Worm (Caenorhabditis elegans): Measurements from ENCODE around the gene nhr-221.

Gene nhr-221

ce11 chrV:3578813-3579212 lies 43.7 kb upstream of the nhr-221 start, which contains the start of gene pygl-1 (continued):
- TF ChIP-seq hmg-1.2 (GFP tag; IDR thresholded peaks at IDR 0.05) (peak; percentile 70), ceh-100 (GFP tag; IDR thresholded peaks at IDR 0.05) (no peak), D2030.7 (GFP tag; IDR thresholded peaks at IDR 0.05) (peak; percentile 99), C06A6.2 (GFP tag; conservative IDR thresholded peaks at IDR 0.05) (no peak), ets-4 (GFP tag; optimal IDR thresholded peaks at IDR 0.05) (no peak), K12H6.12 (tag; optimal IDR thresholded peaks at IDR 0.05) (no peak), pha-4 (tag; optimal IDR thresholded peaks at IDR 0.05) (no peak), lin-40 (tag; optimal IDR thresholded peaks at IDR 0.05) (no peak), lin-54 (GFP tag; optimal IDR thresholded peaks at IDR 0.05) (peak; percentile 94), die-1 (tag; optimal IDR thresholded peaks at IDR 0.05) (no peak), zim-3 (tag; optimal IDR thresholded peaks at IDR 0.05) (no peak), B0019.2 (GFP tag; conservative IDR thresholded peaks at IDR 0.05) (peak; percentile 96), akir-1 (GFP tag; optimal IDR thresholded peaks at IDR 0.05) (no peak), ztf-3 (GFP tag; optimal IDR thresholded peaks at IDR 0.05) (no peak), F37B4.10 (GFP tag; IDR thresholded peaks at IDR 0.05) (no peak), ztf-18 (tag; optimal IDR thresholded peaks at IDR 0.05) (no peak), B0035.1 (tag; optimal IDR thresholded peaks at IDR 0.05) (no peak), unc-130 (GFP tag; optimal IDR thresholded peaks at IDR 0.05) (peak; percentile 95), sptf-2 (GFP tag; optimal IDR thresholded peaks at IDR 0.05) (no peak), aptf-2 (GFP tag; conservative IDR thresholded peaks at IDR 0.05) (peak; percentile 36; the same call in 1 of the 2 replicates), athp-1 (tag; optimal IDR thresholded peaks at IDR 0.05) (peak; percentile 48), lin-35 (GFP tag; optimal IDR thresholded peaks at IDR 0.05) (peak in 2 of 3 experiments; percentile 35 to 90), T26A5.8 (tag; optimal IDR thresholded peaks at IDR 0.05) (no peak), chd-7 (tag; optimal IDR thresholded peaks at IDR 0.05) (no peak), ztf-26 (tag; optimal IDR thresholded peaks at IDR 0.05) (no peak), madf-6 (GFP tag; IDR thresholded peaks at IDR 0.05) (peak; percentile 99), hmg-20 (GFP tag; IDR thresholded peaks at IDR 0.05) (no peak), dpff-1 (tag; optimal IDR thresholded peaks at IDR 0.05) (no peak), pbrm-1 (GFP tag; IDR thresholded peaks at IDR 0.05) (peak; percentile 74; the same call in 1 of the 2 replicates), unc-62 (GFP tag; optimal IDR thresholded peaks at IDR 0.05) (no peak)

ce11 chrV:3575759-3576158 lies 40.6 kb upstream of the nhr-221 start, which contains the start of gene grl-27:
Gene grl-27 (minus strand): TSS chrV:3575859.
- TF ChIP-seq T07F8.4 (tag; optimal IDR thresholded peaks at IDR 0.05) (no peak), F23B12.7 (tag; optimal IDR thresholded peaks at IDR 0.05; ENCODE audit: insufficient read depth) (no peak), T26A5.8 (tag; optimal IDR thresholded peaks at IDR 0.05) (no peak), xnd-1 (tag; optimal IDR thresholded peaks at IDR 0.05) (no peak), lag-1 (GFP tag; IDR thresholded peaks at IDR 0.05) (no peak), tbp1 (GFP tag; optimal IDR thresholded peaks at IDR 0.05) (no peak), F33H1.4 (GFP tag; IDR thresholded peaks at IDR 0.05) (no peak), ceh-91 (GFP tag; IDR thresholded peaks at IDR 0.05) (no peak), cebp-1 (GFP tag; IDR thresholded peaks at IDR 0.05) (no peak), cebp-1 (tag; optimal IDR thresholded peaks at IDR 0.05) (no peak), pbrm-1 (GFP tag; IDR thresholded peaks at IDR 0.05) (no peak), bed-1 (GFP tag; IDR thresholded peaks at IDR 0.05) (no peak)

All from whole organism, young adult.